Worm (Caenorhabditis elegans) whole organism, young adult: ENCODE results near the gene F48B9.3.

Experiments used
- nfya-1 ChIP-seq: sonication (generic microtip); optimal IDR thresholded peaks from 2 replicates; lab custom pipeline; 2017; ENCODE audit warnings: antibody characterized with exemption, missing compliant biosample characterization, missing genetic modification characterization, borderline replicate concordance; ENCODE audit not compliant: insufficient read depth
- rpc-1 ChIP-seq, 2 experiments: fragments of 150-350 bp in 1 of 2; sonication (generic microtip) in 1 of 2; optimal IDR thresholded peaks; 2 replicates each; lab custom pipeline; 2014 to 2018; ENCODE audit warnings: missing biosample characterization in 1 of 2, missing genetic modification characterization in 1 of 2, missing genetic modification reagents in 1 of 2, missing genotype in 1 of 2

ce11 chrX:2163084-2163483 lies 1.8 kb upstream of the F48B9.3 start, which contains the start of gene pdf-2:
- TF ChIP-seq rpc-1 (optimal IDR thresholded peaks at IDR 0.05; lab: Kevin White, UChicago), result no peak
- TF ChIP-seq rpc-1 (tag; optimal IDR thresholded peaks at IDR 0.05; lab: Kevin White, UChicago), result no peak
- TF ChIP-seq nfya-1 (tag; lab: Kevin White, UChicago), result no peak
